Worm (Caenorhabditis elegans): ENCODE measurements around the gene emb-27.
A peak's percentile ranks its signal among the peaks of the same experiment; 100 is the strongest.

Gene emb-27

ce11 chrII:8156845-8157373 is 5.1 kb downstream of the emb-27 start, which contains the start of the genes tub-1 and tmem-138:
Gene tub-1 (minus strand): TSS chrII:8156945.
Gene tmem-138 (plus strand): TSS chrII:8157323.
- TF ChIP-seq ceh-16 (tag; optimal IDR thresholded peaks at IDR 0.05) (no peak), fos-1 (tag; optimal IDR thresholded peaks at IDR 0.05) (no peak), egl-27 (tag; optimal IDR thresholded peaks at IDR 0.05) (no peak), lin-13 (GFP tag; optimal IDR thresholded peaks at IDR 0.05) (no peak), nhr-10 (tag; optimal IDR thresholded peaks at IDR 0.05) (no peak), peb-1 (tag; optimal IDR thresholded peaks at IDR 0.05) (no peak), unc-55 (GFP tag; optimal IDR thresholded peaks at IDR 0.05) (no peak), nhr-77 (tag; optimal IDR thresholded peaks at IDR 0.05) (no peak), lin-11 (tag; optimal IDR thresholded peaks at IDR 0.05) (no peak), lsy-2 (tag; optimal IDR thresholded peaks at IDR 0.05) (no peak), ztf-1 (GFP tag; conservative IDR thresholded peaks at IDR 0.05) (no peak), nhr-12 (tag; optimal IDR thresholded peaks at IDR 0.05) (no peak), aly-2 (tag; optimal IDR thresholded peaks at IDR 0.05) (no peak), sma-9 (GFP tag; optimal IDR thresholded peaks at IDR 0.05) (no peak), sma-9 (tag; optimal IDR thresholded peaks at IDR 0.05) (no peak), nhr-25 (tag; optimal IDR thresholded peaks at IDR 0.05) (no peak), zag-1 (tag; optimal IDR thresholded peaks at IDR 0.05) (no peak), skn-1 (tag; optimal IDR thresholded peaks at IDR 0.05) (no peak), nhr-6 (tag; optimal IDR thresholded peaks at IDR 0.05) (no peak), gmeb-1 (tag; optimal IDR thresholded peaks at IDR 0.05) (no peak)

DNA sequence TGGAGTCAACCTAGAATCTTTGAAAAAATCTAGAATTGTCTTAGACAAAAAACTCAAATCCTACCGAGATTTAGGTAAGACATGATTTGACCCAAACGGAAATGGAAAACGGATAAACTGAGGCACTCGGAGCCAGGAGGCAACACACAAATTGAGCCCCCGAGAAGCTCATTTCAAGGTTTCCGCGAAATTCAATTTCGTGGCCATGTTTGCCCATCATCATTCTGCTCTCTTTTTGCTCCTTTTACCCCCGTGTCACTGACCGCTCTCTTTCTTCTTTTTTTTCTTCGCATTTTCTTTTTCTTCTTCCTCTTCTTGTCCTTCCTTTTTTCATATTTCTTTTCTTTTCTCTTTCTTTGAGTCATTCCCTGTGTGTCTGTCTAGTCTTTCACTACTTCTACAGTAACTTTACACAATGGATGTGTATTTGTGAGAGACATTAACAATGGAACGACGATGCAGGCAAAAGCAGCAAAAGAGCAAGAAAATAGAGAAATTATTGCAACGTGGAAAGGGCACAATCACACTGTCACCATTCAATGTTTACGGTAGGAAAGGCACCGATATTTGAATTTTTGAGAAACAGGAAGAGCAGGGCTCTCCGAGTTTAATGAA is 9.2 kb downstream of the emb-27 start:
- no peak for TF ChIP-seq mab-5 (tag; optimal IDR thresholded peaks at IDR 0.05)
- no peak for TF ChIP-seq nhr-6 (tag; optimal IDR thresholded peaks at IDR 0.05)
- no peak for TF ChIP-seq ztf-11 (tag; optimal IDR thresholded peaks at IDR 0.05)
- TF ChIP-seq R02D3.7 (tag; optimal IDR thresholded peaks at IDR 0.05), result no peak
- no peak for TF ChIP-seq nhr-11 (tag; optimal IDR thresholded peaks at IDR 0.05)
- TF ChIP-seq lin-13 (GFP tag; optimal IDR thresholded peaks at IDR 0.05), result no peak
- TF ChIP-seq F13H6.1 (tag; optimal IDR thresholded peaks at IDR 0.05), result no peak
- TF ChIP-seq crh-2 (tag; optimal IDR thresholded peaks at IDR 0.05), result no peak
- no peak for TF ChIP-seq mbf-1 (tag; optimal IDR thresholded peaks at IDR 0.05)
- TF ChIP-seq nhr-23 (tag; optimal IDR thresholded peaks at IDR 0.05), result no peak

DNA sequence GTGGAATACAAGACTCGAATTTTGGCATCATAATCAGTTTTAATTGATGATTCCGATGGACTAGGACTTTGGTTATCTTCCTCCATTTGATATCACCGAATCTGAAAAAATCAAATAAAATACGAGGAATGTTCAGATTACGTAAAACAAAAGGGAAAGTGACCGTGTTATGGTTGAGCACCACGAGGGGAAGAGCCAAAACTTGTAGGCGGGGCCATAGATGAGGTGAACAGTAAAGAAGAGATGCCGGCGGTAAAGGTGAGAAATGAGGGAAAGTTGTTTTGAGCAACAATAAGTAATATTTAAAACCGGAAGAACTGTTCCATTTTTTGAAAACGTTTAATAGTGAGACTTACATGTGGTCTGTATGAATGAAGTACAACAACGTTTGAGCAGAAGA is 12.0 kb downstream of the emb-27 start, which contains the start of gene F10B5.3:
TSS of gene F10B5.3 (minus strand) at position 101 of the 400 bp plus-strand sequence.
- TF ChIP-seq ztf-11 (tag; optimal IDR thresholded peaks at IDR 0.05) (no peak), unc-39 (tag; optimal IDR thresholded peaks at IDR 0.05) (no peak), ZK546.5 (tag; optimal IDR thresholded peaks at IDR 0.05) (no peak), lsy-2 (tag; optimal IDR thresholded peaks at IDR 0.05) (no peak), mdl-1 (tag; optimal IDR thresholded peaks at IDR 0.05) (no peak), nhr-237 (tag; optimal IDR thresholded peaks at IDR 0.05) (no peak), nhr-21 (tag; optimal IDR thresholded peaks at IDR 0.05) (no peak), skn-1 (tag; optimal IDR thresholded peaks at IDR 0.05) (no peak)

ce11 chrII:8144543-8144942 is 17.4 kb downstream of the emb-27 start, which contains the start of gene F10B5.2:
Gene F10B5.2 (plus strand): TSS chrII:8144762.
- TF ChIP-seq ama-1 (optimal IDR thresholded peaks at IDR 0.05) (no peak), nhr-6 (tag; optimal IDR thresholded peaks at IDR 0.05) (no peak), nhr-77 (tag; optimal IDR thresholded peaks at IDR 0.05) (no peak)

DNA sequence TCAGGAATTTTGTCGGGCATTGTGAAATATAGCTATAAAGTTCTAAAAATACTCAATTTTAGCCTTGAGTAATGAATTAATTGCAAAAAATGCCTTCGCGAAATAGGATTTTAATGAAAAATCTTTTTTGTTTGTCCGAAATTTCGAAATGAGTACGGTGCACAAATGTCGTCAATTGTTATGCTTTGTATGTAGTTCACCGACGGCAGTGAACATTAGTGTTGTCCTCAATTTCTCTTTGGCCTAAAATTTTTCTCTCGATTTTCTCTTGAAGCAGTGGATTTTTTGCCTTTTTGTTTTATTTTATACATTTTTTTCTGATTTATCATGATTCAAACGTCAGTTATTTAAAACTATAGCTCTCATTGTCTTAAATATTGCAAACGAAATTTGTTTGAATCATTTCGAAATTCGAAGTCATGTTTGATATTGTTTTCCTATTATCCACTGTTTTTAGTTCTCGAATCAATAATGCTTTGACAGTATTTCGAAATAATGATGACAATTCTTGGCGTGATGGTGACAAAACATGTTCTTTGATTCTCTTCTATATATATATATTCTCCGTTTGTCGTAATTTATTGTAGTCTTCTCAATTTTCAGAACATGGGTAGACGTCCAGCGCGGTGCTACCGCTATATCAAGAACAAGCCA is 18.6 kb downstream of the emb-27 start, which contains the start of the genes ints-11 and rpl-10:
TSS of gene ints-11 (minus strand) at position 201 of the 654 bp plus-strand sequence.
TSS of gene rpl-10 (plus strand) at position 604 of the 654 bp plus-strand sequence.
- TF ChIP-seq ztf-1 (GFP tag; conservative IDR thresholded peaks at IDR 0.05), result no peak
- TF ChIP-seq nhr-21 (tag; optimal IDR thresholded peaks at IDR 0.05), result no peak
- TF ChIP-seq lin-13 (GFP tag; optimal IDR thresholded peaks at IDR 0.05), result peak; percentile 22
- TF ChIP-seq skn-1 (tag; optimal IDR thresholded peaks at IDR 0.05), result peak; percentile 6
- peak; percentile 42 for TF ChIP-seq fos-1 (tag; optimal IDR thresholded peaks at IDR 0.05)
- TF ChIP-seq nhr-129 (tag; optimal IDR thresholded peaks at IDR 0.05), result peak; percentile 69
- no peak for TF ChIP-seq ceh-82 (tag; optimal IDR thresholded peaks at IDR 0.05)
- TF ChIP-seq C34F6.9 (tag; optimal IDR thresholded peaks at IDR 0.05), result peak; percentile 85
- TF ChIP-seq lsy-2 (tag; optimal IDR thresholded peaks at IDR 0.05), result peak; percentile 65 to 97
- TF ChIP-seq crh-2 (tag; optimal IDR thresholded peaks at IDR 0.05), result peak; percentile 58
- peak; percentile 56 for TF ChIP-seq gmeb-1 (tag; optimal IDR thresholded peaks at IDR 0.05)
- peak; percentile 85 for TF ChIP-seq unc-55 (GFP tag; optimal IDR thresholded peaks at IDR 0.05)
- peak; percentile 43 for TF ChIP-seq sma-3 (GFP tag; optimal IDR thresholded peaks at IDR 0.05)
- TF ChIP-seq nhr-237 (tag; optimal IDR thresholded peaks at IDR 0.05), result no peak
- no peak for TF ChIP-seq lin-11 (tag; optimal IDR thresholded peaks at IDR 0.05)

Measured in whole organism, L2 larva.